Fruit fly (Drosophila melanogaster) whole organism, embryonic: ENCODE data around the gene CG14174.

Experiments used
- ATbp ChIP-seq: fragments of 200-800 bp; sonication (Bioruptor generic); optimal IDR thresholded peaks from 2 replicates; lab custom pipeline; 2017; ENCODE audit warnings: missing biosample characterization, mild to moderate bottlenecking, missing genetic modification characterization, missing genetic modification reagents
- Aef1 ChIP-seq: fragments of 200-800 bp; sonication (Bioruptor generic); IDR thresholded peaks from 3 replicates; pipeline ENCODE4 v1.3.6; 2022; ENCODE audit warnings: missing biosample characterization, missing genetic modification characterization
- CG1024 ChIP-seq: fragments of 200-800 bp; sonication (Bioruptor generic); IDR thresholded peaks from 2 replicates; pipeline ENCODE4 v1.3.6; 2022; ENCODE audit warnings: missing biosample characterization, missing genetic modification characterization
- CG10462 ChIP-seq: fragments of 200-800 bp; sonication (Bioruptor generic); optimal IDR thresholded peaks from 2 replicates; lab custom pipeline; 2016; ENCODE audit warnings: missing biosample characterization, missing genetic modification characterization
- CG12391 ChIP-seq: fragments of 200-800 bp; sonication (Bioruptor generic); optimal IDR thresholded peaks from 3 replicates; lab custom pipeline; 2018; ENCODE audit warnings: missing biosample characterization, mild to moderate bottlenecking, missing genetic modification characterization, moderate library complexity
- CG13123 ChIP-seq: fragments of 200-800 bp; sonication (Bioruptor generic); optimal IDR thresholded peaks from 2 replicates; lab custom pipeline; 2016; ENCODE audit warnings: missing biosample characterization, missing genetic modification characterization
- CG15479 ChIP-seq: fragments of 200-800 bp; sonication (Bioruptor generic); optimal IDR thresholded peaks from 3 replicates; lab custom pipeline; 2019; ENCODE audit warnings: missing biosample characterization, mild to moderate bottlenecking, missing genetic modification characterization, moderate library complexity
- CG15601 ChIP-seq: fragments of 200-800 bp; sonication (Bioruptor generic); optimal IDR thresholded peaks from 3 replicates; lab custom pipeline; 2019; ENCODE audit warnings: missing biosample characterization, mild to moderate bottlenecking, missing genetic modification characterization, moderate library complexity
- CG1603 ChIP-seq: fragments of 200-800 bp; sonication (Bioruptor generic); optimal IDR thresholded peaks from 2 replicates; lab custom pipeline; 2019; ENCODE audit warnings: missing biosample characterization, mild to moderate bottlenecking, missing genetic modification characterization, moderate library complexity
- CG33557 ChIP-seq: fragments of 200-800 bp; sonication (Bioruptor generic); optimal IDR thresholded peaks from 2 replicates; lab custom pipeline; 2019; ENCODE audit warnings: missing biosample characterization, mild to moderate bottlenecking, missing genetic modification characterization, moderate library complexity
- CG4282 ChIP-seq: fragments of 200-800 bp; sonication (Bioruptor generic); optimal IDR thresholded peaks from 2 replicates; lab custom pipeline; 2016; ENCODE audit warnings: missing biosample characterization, missing genetic modification characterization
- CG4707 ChIP-seq: fragments of 200-800 bp; sonication (Bioruptor generic); optimal IDR thresholded peaks from 2 replicates; lab custom pipeline; 2018; ENCODE audit warnings: missing biosample characterization, mild to moderate bottlenecking, missing genetic modification characterization, moderate library complexity
- CG6791 ChIP-seq: fragments of 200-800 bp; sonication (Bioruptor generic); IDR thresholded peaks from 3 replicates; pipeline ENCODE4 v1.3.6; 2022; ENCODE audit warnings: missing biosample characterization, missing genetic modification characterization; ENCODE audit not compliant: partially characterized antibody
- CG6813 ChIP-seq: fragments of 200-800 bp; sonication (Bioruptor generic); optimal IDR thresholded peaks from 2 replicates; lab custom pipeline; 2017; ENCODE audit warnings: missing biosample characterization, missing genetic modification characterization, mild to moderate bottlenecking, moderate library complexity, missing genetic modification reagents
- CG6854 ChIP-seq: fragments of 200-800 bp; sonication (Bioruptor generic); optimal IDR thresholded peaks from 3 replicates; lab custom pipeline; 2017; ENCODE audit warnings: missing biosample characterization, mild to moderate bottlenecking, missing genetic modification characterization
- CG7839 ChIP-seq: fragments of 200-800 bp; sonication (Bioruptor generic); optimal IDR thresholded peaks from 3 replicates; lab custom pipeline; 2018; ENCODE audit warnings: missing biosample characterization, mild to moderate bottlenecking, missing genetic modification characterization, moderate library complexity
- CG7928 ChIP-seq: fragments of 200-800 bp; sonication (Bioruptor generic); optimal IDR thresholded peaks from 2 replicates; lab custom pipeline; 2017; ENCODE audit warnings: missing biosample characterization, mild to moderate bottlenecking, missing genetic modification characterization
- CG9797 ChIP-seq: fragments of 200-800 bp; sonication (Bioruptor generic); optimal IDR thresholded peaks from 3 replicates; lab custom pipeline; 2018; ENCODE audit warnings: missing biosample characterization, mild to moderate bottlenecking, missing genetic modification characterization
- Camta ChIP-seq: fragments of 200-800 bp; sonication (Bioruptor generic); optimal IDR thresholded peaks from 2 replicates; lab custom pipeline; 2016; ENCODE audit warnings: missing biosample characterization, missing genetic modification characterization
- Deaf1 ChIP-seq: fragments of 200-800 bp; optimal IDR thresholded peaks from 3 replicates; lab custom pipeline; 2019; ENCODE audit warnings: missing biosample characterization, mild to moderate bottlenecking, missing genetic modification characterization, moderate library complexity
- Hsf ChIP-seq: fragments of 200-800 bp; sonication (Bioruptor generic); optimal IDR thresholded peaks from 3 replicates; lab custom pipeline; 2016; ENCODE audit warnings: missing biosample characterization, missing genetic modification characterization
- Kr ChIP-seq: fragments of 200-800 bp; sonication (Bioruptor generic); optimal IDR thresholded peaks from 2 replicates; lab custom pipeline; 2017; ENCODE audit warnings: missing biosample characterization, mild to moderate bottlenecking, missing genetic modification characterization
- MBD-R2 ChIP-seq: fragments of 200-800 bp; sonication (Bioruptor generic); IDR thresholded peaks from 2 replicates; pipeline ENCODE4 v1.3.6; 2022; ENCODE audit warnings: missing biosample characterization, missing genetic modification characterization
- Meics ChIP-seq: fragments of 200-800 bp; sonication (Bioruptor generic); optimal IDR thresholded peaks from 2 replicates; lab custom pipeline; 2017; ENCODE audit warnings: missing biosample characterization, mild to moderate bottlenecking, missing genetic modification characterization
- NC2β ChIP-seq: fragments of 200-800 bp; sonication (Bioruptor generic); optimal IDR thresholded peaks from 2 replicates; lab custom pipeline; 2016; ENCODE audit warnings: missing biosample characterization, missing genetic modification characterization
- NfI ChIP-seq: fragments of 200-800 bp; sonication (Bioruptor generic); optimal IDR thresholded peaks from 3 replicates; lab custom pipeline; 2018; ENCODE audit warnings: missing biosample characterization, mild to moderate bottlenecking, missing genetic modification characterization, moderate library complexity
- Optix ChIP-seq: fragments of 200-800 bp; sonication (Bioruptor generic); IDR thresholded peaks from 3 replicates; pipeline ENCODE4 v1.3.6; 2022; ENCODE audit warnings: missing biosample characterization, missing genetic modification characterization
- PHDP ChIP-seq: fragments of 200-800 bp; sonication (Bioruptor generic); optimal IDR thresholded peaks from 3 replicates; lab custom pipeline; 2018; ENCODE audit warnings: missing biosample characterization, mild to moderate bottlenecking, missing genetic modification characterization, moderate library complexity
- Spps ChIP-seq: fragments of 200-800 bp; sonication (Bioruptor generic); optimal IDR thresholded peaks from 2 replicates; lab custom pipeline; 2018; ENCODE audit warnings: missing biosample characterization, mild to moderate bottlenecking, missing genetic modification characterization
- Ssrp ChIP-seq: fragments of 200-800 bp; sonication (Bioruptor generic); optimal IDR thresholded peaks from 2 replicates; lab custom pipeline; 2018; ENCODE audit warnings: missing biosample characterization, mild to moderate bottlenecking, missing genetic modification characterization, moderate library complexity
- Trl ChIP-seq, 3 experiments: fragments of >200 bp in 2 of 3; fragments of 200-800 bp in 1 of 3; sonication (Bioruptor generic) in 1 of 3; optimal IDR thresholded peaks; 2 replicates in 1 of 3; 3 replicates in 2 of 3; lab custom pipeline; 2016 to 2017; ENCODE audit warnings: missing biosample characterization in 1 of 3, missing genetic modification characterization in 1 of 3
- Usf ChIP-seq: fragments of 200-800 bp; sonication (Bioruptor generic); optimal IDR thresholded peaks from 2 replicates; lab custom pipeline; 2017; ENCODE audit warnings: missing genotype, missing biosample characterization, missing genetic modification characterization
- cg ChIP-seq: fragments of 200-800 bp; sonication (Bioruptor generic); optimal IDR thresholded peaks from 3 replicates; lab custom pipeline; 2019; ENCODE audit warnings: missing biosample characterization, mild to moderate bottlenecking, missing genetic modification characterization, moderate library complexity
- da ChIP-seq: fragments of 200-800 bp; sonication (Bioruptor generic); optimal IDR thresholded peaks from 2 replicates; lab custom pipeline; 2016; ENCODE audit warnings: missing biosample characterization, missing genetic modification characterization
- eve ChIP-seq, 2 experiments: fragments of >200 bp; optimal IDR thresholded peaks; 2 replicates each; lab custom pipeline; 2017; ENCODE audit warnings: missing biosample characterization in 2 of 2, missing genetic modification characterization in 2 of 2
- fd64A ChIP-seq: fragments of 200-800 bp; sonication (Bioruptor generic); optimal IDR thresholded peaks from 3 replicates; lab custom pipeline; 2018; ENCODE audit warnings: missing biosample characterization, mild to moderate bottlenecking, missing genetic modification characterization
- gcm ChIP-seq: fragments of 200-800 bp; sonication (Bioruptor generic); optimal IDR thresholded peaks from 2 replicates; lab custom pipeline; 2019; ENCODE audit warnings: missing biosample characterization, mild to moderate bottlenecking, missing genetic modification characterization, moderate library complexity
- gro ChIP-seq: fragments of 200-800 bp; sonication (Bioruptor generic); optimal IDR thresholded peaks from 2 replicates; lab custom pipeline; 2016; ENCODE audit warnings: missing biosample characterization, missing genetic modification characterization
- jumu ChIP-seq: fragments of 200-800 bp; sonication (Bioruptor generic); optimal IDR thresholded peaks from 3 replicates; lab custom pipeline; 2016; ENCODE audit warnings: missing biosample characterization, missing genetic modification characterization
- knrl ChIP-seq: fragments of 200-800 bp; sonication (Bioruptor generic); IDR thresholded peaks from 3 replicates; pipeline ENCODE4 v1.3.6; 2022; ENCODE audit warnings: missing biosample characterization, missing genetic modification characterization; ENCODE audit not compliant: partially characterized antibody
- phol ChIP-seq: fragments of 200-800 bp; sonication (Bioruptor generic); optimal IDR thresholded peaks from 3 replicates; lab custom pipeline; 2018; ENCODE audit warnings: missing biosample characterization, mild to moderate bottlenecking, missing genetic modification characterization, moderate library complexity
- pnt ChIP-seq: fragments of 200-800 bp; sonication (Bioruptor generic); optimal IDR thresholded peaks from 3 replicates; lab custom pipeline; 2016; ENCODE audit warnings: missing biosample characterization, missing genetic modification characterization
- psq ChIP-seq: fragments of 200-800 bp; sonication (Bioruptor generic); optimal IDR thresholded peaks from 2 replicates; lab custom pipeline; 2017; ENCODE audit warnings: missing biosample characterization, missing genetic modification characterization
- pzg ChIP-seq: fragments of 200-800 bp; sonication (Bioruptor generic); optimal IDR thresholded peaks from 3 replicates; lab custom pipeline; 2018; ENCODE audit warnings: missing biosample characterization, mild to moderate bottlenecking, missing genetic modification characterization, moderate library complexity
- rib ChIP-seq: fragments of 200-800 bp; sonication (Bioruptor generic); IDR thresholded peaks from 2 replicates; pipeline ENCODE4 v1.3.6; 2022; ENCODE audit warnings: missing biosample characterization, missing genetic modification characterization
- ro ChIP-seq: fragments of 200-800 bp; sonication (Bioruptor generic); IDR thresholded peaks from 2 replicates; pipeline ENCODE4 v1.3.6; 2022; ENCODE audit warnings: missing biosample characterization, missing genetic modification characterization
- sens-2 ChIP-seq: fragments of 200-800 bp; sonication (Bioruptor generic); IDR thresholded peaks from 2 replicates; pipeline ENCODE4 v1.3.6; 2022; ENCODE audit warnings: missing biosample characterization, missing genetic modification characterization
- tup ChIP-seq: fragments of 200-800 bp; sonication (Bioruptor generic); optimal IDR thresholded peaks from 2 replicates; lab custom pipeline; 2016; ENCODE audit warnings: missing biosample characterization, mild to moderate bottlenecking, missing genetic modification characterization, moderate library complexity
- z ChIP-seq: fragments of 200-800 bp; sonication (Bioruptor generic); IDR thresholded peaks from 3 replicates; pipeline ENCODE4 v1.3.6; 2022; ENCODE audit warnings: missing biosample characterization, missing genetic modification characterization

Gene CG14174

dm6 chr3L:9678007-9678497 is 41.1 kb upstream of the CG14174 start (continued):
- TF ChIP-seq CG33557 (GFP tag; lab: Kevin White, UChicago) = peak; percentile 22
- peak; percentile 30; the same call in 1 of the 2 replicates for TF ChIP-seq sens-2
- TF ChIP-seq Ssrp (tag; lab: Kevin White, UChicago) = peak; percentile 8
- TF ChIP-seq CG13123 (GFP tag; lab: Kevin White, UChicago) = peak; percentile 18
- no peak for TF ChIP-seq pnt (GFP tag; lab: Kevin White, UChicago)
- TF ChIP-seq ro = no peak
- peak; percentile 21 for TF ChIP-seq gcm
- no peak for TF ChIP-seq CG6854 (GFP tag; lab: Kevin White, UChicago)
- TF ChIP-seq CG6791 (GFP tag; lab: Robert Waterston, UW) = 0 out of 3 replicates have a peak, but pooled peaks have one; percentile 40
- no peak for TF ChIP-seq Camta
- TF ChIP-seq Hsf = peak; percentile 10
- peak; percentile 9 for TF ChIP-seq PHDP (tag; lab: Kevin White, UChicago)
- TF ChIP-seq CG7928 = no peak
- TF ChIP-seq CG10462 = no peak
- peak; percentile 6 for TF ChIP-seq CG12391 (tag; lab: Kevin White, UChicago)
- no peak for TF ChIP-seq rib (GFP tag; lab: Robert Waterston, UW)
- TF ChIP-seq fd64A = peak; percentile 42
- TF ChIP-seq psq (GFP tag; lab: Kevin White, UChicago) = peak; percentile 3
- no peak for TF ChIP-seq CG9797 (GFP tag; lab: Kevin White, UChicago)
- no peak for TF ChIP-seq da
- TF ChIP-seq Trl (optimal IDR thresholded peaks at IDR 0.05; lab: Kevin White, UChicago) = peak; percentile 58 to 79
- peak; percentile 5 for TF ChIP-seq Trl (GFP tag; optimal IDR thresholded peaks at IDR 0.05; lab: Kevin White, UChicago)
- no peak for TF ChIP-seq Aef1 (GFP tag; lab: Robert Waterston, UW)
- 0 out of 3 replicates have a peak, but pooled peaks have one; percentile 20 for TF ChIP-seq knrl (GFP tag; lab: Robert Waterston, UW)
- TF ChIP-seq Spps (tag; lab: Kevin White, UChicago) = no peak
- peak; percentile 13 for TF ChIP-seq CG7839 (tag; lab: Kevin White, UChicago)
- TF ChIP-seq MBD-R2 (GFP tag; lab: Robert Waterston, UW) = no peak
- no peak for TF ChIP-seq Deaf1 (tag; lab: Kevin White, UChicago)
- TF ChIP-seq Optix (GFP tag; lab: Robert Waterston, UW) = peak; percentile 12; the same call in 1 of the 3 replicates
- TF ChIP-seq Meics (GFP tag; lab: Kevin White, UChicago) = no peak
- no peak for TF ChIP-seq NC2β (GFP tag; lab: Kevin White, UChicago)
- TF ChIP-seq NfI (GFP tag; lab: Kevin White, UChicago) = peak; percentile 3
- no peak for TF ChIP-seq Kr (GFP tag; lab: Kevin White, UChicago)
- TF ChIP-seq eve (GFP tag; optimal IDR thresholded peaks at IDR 0.05; lab: Kevin White, UChicago) = peak in 1 of 2 experiments; percentile 54
- TF ChIP-seq Usf (GFP tag; lab: Kevin White, UChicago) = no peak
- no peak for TF ChIP-seq tup (GFP tag; lab: Kevin White, UChicago)
- no peak for TF ChIP-seq CG1024
- peak; percentile 15 for TF ChIP-seq CG15601 (tag; lab: Kevin White, UChicago)
- 0 out of 3 replicates have a peak, but pooled peaks have one; percentile 57 for TF ChIP-seq z (GFP tag; lab: Robert Waterston, UW)
- TF ChIP-seq CG1603 = peak; percentile 36
- TF ChIP-seq pzg (GFP tag; lab: Kevin White, UChicago) = no peak
- peak; percentile 92 for TF ChIP-seq CG15479 (GFP tag; lab: Kevin White, UChicago)
- peak; percentile 14 for TF ChIP-seq gro
- TF ChIP-seq CG4707 (GFP tag; lab: Kevin White, UChicago) = peak; percentile 16
- TF ChIP-seq jumu (GFP tag; lab: Kevin White, UChicago) = no peak
- TF ChIP-seq CG6813 (GFP tag; lab: Kevin White, UChicago) = peak; percentile 4
- no peak for TF ChIP-seq phol (tag; lab: Kevin White, UChicago)
- peak; percentile 71 for TF ChIP-seq cg
- peak; percentile 41 for TF ChIP-seq ATbp (GFP tag; lab: Kevin White, UChicago)
- TF ChIP-seq CG4282 (GFP tag; lab: Kevin White, UChicago) = peak; percentile 53
